Fruit fly (Drosophila melanogaster) Kc167 (cell line): ENCODE data around the gene CG31459.

Experiments
- Myc ChIP-seq: fragments of >200 bp; optimal IDR thresholded peaks from 2 replicates; lab custom pipeline; 2017; ENCODE audit warnings: missing external identifiers
- Sin3A ChIP-seq: fragments of >200 bp; optimal IDR thresholded peaks from 2 replicates; lab custom pipeline; 2018; ENCODE audit warnings: missing external identifiers
- h ChIP-seq: fragments of >200 bp; optimal IDR thresholded peaks from 3 replicates; lab custom pipeline; 2018; ENCODE audit warnings: missing external identifiers
- insv ChIP-seq: fragments of >200 bp; optimal IDR thresholded peaks from 3 replicates; lab custom pipeline; 2018; ENCODE audit warnings: missing external identifiers
- psq ChIP-seq: fragments of >200 bp; optimal IDR thresholded peaks from 2 replicates; lab custom pipeline; 2017; ENCODE audit warnings: missing external identifiers
- ttk ChIP-seq: sonication (Bioruptor generic); optimal IDR thresholded peaks from 2 replicates; lab custom pipeline; 2017; ENCODE audit warnings: missing external identifiers

CG31459 gene

DNA sequence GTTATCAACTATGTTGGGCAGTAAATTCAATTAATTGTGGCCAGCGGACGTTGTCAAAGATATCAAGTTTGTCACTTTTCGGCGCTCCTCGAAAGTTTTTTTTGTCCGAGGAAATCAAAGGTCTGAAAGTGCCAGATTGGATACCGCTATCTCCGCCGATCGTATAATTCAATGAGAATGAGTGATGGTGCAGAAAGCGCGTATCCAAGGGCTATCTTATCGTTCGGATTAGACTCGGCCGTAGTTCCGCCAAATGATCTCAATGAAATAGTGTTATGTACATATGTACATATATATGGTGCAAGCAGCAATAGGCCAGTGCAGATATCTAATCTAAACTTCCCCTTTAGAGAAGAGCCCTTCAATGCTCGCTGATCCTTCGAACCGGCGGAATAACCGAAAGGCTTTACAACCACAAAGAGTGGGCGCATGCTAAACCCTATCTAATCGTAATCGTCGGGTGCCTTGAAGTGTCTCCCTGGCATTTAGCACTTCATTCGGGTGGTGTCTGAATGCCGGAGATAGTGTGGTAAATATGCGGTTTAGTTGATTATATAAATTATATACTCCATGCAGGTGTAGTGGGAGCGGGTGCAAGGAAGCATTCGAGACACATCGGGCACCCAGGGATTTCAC, 32.6 kb downstream of the CG31459 start:
- TF ChIP-seq Myc: no peak
- TF ChIP-seq ttk (lab: Kevin White, UChicago): no peak
- TF ChIP-seq insv: no peak
- TF ChIP-seq Sin3A (lab: Kevin White, UChicago): no peak
- no peak for TF ChIP-seq h (lab: Kevin White, UChicago)
- TF ChIP-seq psq: no peak

DNA sequence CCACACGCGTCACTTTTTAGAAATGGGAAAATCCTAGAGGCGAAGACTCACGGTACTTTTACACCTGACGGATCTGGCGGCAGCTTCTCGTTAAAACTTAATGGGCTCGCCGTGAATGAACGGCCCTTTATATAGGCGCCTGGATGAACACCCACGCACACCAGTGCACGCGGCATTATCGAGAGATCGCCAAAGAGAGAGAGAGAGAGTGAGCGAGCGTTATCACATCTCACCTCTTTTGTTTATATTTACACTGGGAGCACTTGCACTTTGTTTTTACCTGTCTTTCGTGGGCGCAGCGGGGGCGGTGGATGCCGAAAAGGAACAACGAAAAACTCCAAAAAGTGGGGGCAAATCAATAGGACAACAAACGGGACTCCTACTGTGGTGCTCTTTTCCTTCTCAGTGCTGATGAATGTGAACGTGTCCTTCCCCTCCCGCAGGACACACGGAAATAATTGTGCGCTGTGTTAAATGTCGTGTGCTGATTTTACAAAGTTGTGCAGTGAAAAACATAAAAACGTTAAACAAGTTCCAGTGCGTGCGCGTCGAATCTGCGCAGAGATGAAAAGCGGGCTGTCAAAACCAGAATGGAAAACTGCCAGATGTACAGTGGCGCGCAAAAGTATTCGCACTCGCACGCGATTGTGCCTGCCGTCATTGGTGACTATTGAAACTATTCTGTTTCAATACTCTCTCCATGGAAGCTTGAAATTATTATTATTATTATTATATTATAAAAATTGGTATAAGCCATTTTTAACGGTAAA, 34.7 kb downstream of the CG31459 start, which contains the start of gene Mrp5:
Gene Mrp5, minus strand, starts transcription at position 561 of the 770 bp plus-strand sequence.
- TF ChIP-seq insv (no peak), ttk (lab: Kevin White, UChicago) (no peak), Myc (no peak)

DNA sequence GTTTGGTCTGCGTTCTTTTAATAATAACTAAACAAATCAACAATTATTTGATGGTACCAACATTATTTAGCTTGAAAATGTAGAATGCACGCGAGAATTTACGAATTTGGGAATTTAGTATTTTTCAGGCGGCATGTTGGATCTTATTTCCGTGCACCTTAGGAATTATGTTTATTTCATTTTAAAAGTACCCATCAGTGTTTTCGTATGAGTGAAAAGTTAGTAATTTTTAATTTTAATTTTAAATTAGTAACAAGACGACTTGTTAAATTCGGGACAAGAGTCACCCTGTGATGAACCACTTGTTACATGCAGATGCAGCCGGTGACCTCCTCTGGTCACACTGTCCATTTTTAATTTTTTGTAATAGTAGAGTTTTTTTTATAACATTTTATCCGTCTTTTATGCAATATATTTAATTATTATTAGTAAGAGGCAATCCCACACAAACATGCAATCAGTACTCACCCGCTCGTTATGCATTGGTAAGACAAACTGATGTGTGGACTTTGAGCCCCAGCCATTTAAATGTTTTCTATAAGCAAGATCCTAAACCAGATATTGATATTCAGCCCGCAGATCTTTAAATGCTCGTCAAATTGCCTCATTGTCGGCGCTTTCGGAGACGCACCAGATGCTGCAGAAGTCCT, 36.9 kb downstream of the CG31459 start, which contains the start of the genes CG17186 and Arc42:
Gene CG17186, minus strand, starts transcription at position 88 of the 650 bp plus-strand sequence.
Gene Arc42, plus strand, starts transcription at position 311 of the 650 bp plus-strand sequence.
- TF ChIP-seq Sin3A (lab: Kevin White, UChicago) (no peak), psq (no peak), h (lab: Kevin White, UChicago) (no peak), Myc (no peak), insv (no peak), ttk (lab: Kevin White, UChicago) (no peak)

DNA sequence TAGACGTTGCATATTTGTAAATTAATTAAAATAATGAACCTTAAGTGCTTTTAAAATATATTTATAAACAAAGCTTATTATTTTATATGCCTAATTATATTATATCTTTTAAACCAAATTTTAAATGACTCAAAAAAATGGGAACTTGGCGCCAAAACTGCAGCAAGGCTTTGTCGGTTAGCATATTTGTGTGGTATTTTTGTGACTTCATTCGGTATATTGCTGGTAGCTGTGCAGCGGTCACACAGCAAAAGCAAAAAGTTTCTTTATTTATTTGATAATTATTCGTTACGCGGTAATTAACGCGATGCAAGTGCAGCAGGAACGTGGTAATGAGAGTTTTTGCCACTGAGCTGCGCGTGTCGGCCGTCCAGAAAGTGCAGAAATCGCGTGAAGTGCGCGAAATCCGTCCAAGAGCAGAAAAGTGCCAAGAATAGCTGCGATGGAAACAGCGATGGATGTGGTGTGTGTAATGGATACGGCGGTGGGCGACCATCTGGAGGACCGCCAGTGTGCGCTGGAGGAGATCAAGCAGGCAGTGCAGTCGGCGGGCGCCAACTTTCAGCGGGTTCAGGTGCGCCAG, 38.9 kb downstream of the CG31459 start, which contains the start of gene Ask1:
Gene Ask1, plus strand, starts transcription at position 250 of the 583 bp plus-strand sequence.
- TF ChIP-seq ttk (lab: Kevin White, UChicago): no peak
- TF ChIP-seq Myc: no peak
- no peak for TF ChIP-seq Sin3A (lab: Kevin White, UChicago)
- TF ChIP-seq insv: no peak
- TF ChIP-seq psq: no peak
- no peak for TF ChIP-seq h (lab: Kevin White, UChicago)

DNA sequence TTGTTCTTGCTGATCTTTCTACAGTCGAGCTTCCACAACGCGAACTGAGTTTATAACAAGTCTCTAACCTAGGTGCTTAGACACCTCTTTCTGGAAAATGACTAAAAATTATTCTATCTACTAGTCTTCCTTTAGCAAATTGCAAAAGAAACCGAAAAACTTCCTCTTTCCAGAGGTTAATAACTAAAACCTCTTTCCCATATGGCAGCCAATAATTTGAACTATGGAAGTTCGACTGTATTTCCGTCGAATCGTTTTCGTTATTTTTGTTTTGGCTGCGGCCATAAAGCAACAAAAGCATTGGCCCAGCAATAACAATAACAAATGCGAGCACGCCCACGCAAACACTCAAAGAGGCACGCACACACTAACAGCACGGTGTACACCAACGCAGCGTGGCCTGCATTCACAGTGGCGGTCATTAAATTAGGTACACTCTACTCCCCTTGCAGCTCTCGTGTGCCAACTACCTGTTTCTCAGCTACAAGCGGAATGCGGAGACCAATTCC, 39.8 kb downstream of the CG31459 start:
- no peak for TF ChIP-seq Sin3A (lab: Kevin White, UChicago)
- no peak for TF ChIP-seq Myc
- no peak for TF ChIP-seq insv
- no peak for TF ChIP-seq ttk (lab: Kevin White, UChicago)
- TF ChIP-seq psq: no peak
- TF ChIP-seq h (lab: Kevin White, UChicago): no peak

DNA sequence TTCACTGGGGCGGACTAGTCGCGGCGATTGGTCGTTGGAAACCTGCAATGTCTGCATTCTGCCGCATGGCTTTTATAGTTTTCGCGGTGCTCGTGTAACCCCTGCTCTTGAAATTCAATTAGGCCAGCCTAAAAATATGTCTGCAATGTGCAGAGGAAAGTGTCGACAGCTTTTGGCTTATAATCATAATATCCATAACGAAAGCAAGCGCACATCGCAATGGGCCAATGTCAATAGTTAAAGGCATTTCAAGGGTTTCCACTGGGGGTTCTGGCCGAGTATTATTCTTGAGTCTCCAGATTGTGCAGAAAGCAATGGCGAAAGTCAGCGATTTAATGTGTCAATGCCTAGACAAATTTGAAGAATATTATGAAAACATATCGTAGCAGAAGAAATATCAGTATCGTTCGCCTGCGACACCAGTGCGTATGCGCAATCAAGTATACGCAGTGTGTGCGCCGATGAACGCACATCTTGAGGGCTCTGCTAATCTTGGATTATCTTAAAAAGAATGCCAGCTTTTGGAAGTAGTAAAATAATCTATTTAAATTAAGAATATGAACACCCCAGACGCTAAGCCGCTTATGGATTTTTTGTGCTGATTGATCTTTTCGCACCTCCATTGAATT, 47.6 kb downstream of the CG31459 start, which contains the start of gene ninaE:
Gene ninaE, minus strand, starts transcription at position 51 of the 629 bp plus-strand sequence.
- no peak for TF ChIP-seq psq
- TF ChIP-seq Myc: no peak
- no peak for TF ChIP-seq ttk (lab: Kevin White, UChicago)
- TF ChIP-seq h (lab: Kevin White, UChicago): no peak
- TF ChIP-seq insv: no peak
- no peak for TF ChIP-seq Sin3A (lab: Kevin White, UChicago)

DNA sequence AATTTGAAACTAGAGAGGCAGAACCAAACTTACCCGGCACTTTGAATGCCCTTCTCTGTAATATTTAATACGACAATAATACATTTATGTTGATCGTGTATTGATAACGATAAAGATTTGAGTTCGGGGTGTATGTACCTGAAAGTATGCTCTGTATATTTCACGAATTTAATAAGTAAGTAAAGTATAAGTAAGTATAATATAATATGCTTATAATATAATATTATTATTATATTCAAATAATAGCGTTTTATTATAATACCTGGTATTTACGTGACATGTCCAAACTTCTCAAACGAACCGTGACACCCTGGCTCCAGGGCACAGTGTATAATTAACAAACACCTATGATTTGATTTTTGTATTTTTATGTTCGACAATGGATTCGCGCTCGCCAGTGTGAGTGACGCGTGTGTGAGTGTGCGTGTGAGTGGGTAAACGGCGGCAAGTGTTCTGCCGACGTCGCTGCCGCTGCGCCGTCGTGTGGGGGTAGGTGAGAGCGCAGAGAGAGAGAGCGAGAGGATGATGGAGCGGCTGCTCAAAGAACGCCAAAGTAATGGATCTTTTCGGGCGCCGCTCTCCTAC, 49.0 kb downstream of the CG31459 start:
- TF ChIP-seq insv (no peak), Sin3A (lab: Kevin White, UChicago) (no peak), Myc (no peak), psq (no peak), ttk (lab: Kevin White, UChicago) (no peak), h (lab: Kevin White, UChicago) (no peak)

DNA sequence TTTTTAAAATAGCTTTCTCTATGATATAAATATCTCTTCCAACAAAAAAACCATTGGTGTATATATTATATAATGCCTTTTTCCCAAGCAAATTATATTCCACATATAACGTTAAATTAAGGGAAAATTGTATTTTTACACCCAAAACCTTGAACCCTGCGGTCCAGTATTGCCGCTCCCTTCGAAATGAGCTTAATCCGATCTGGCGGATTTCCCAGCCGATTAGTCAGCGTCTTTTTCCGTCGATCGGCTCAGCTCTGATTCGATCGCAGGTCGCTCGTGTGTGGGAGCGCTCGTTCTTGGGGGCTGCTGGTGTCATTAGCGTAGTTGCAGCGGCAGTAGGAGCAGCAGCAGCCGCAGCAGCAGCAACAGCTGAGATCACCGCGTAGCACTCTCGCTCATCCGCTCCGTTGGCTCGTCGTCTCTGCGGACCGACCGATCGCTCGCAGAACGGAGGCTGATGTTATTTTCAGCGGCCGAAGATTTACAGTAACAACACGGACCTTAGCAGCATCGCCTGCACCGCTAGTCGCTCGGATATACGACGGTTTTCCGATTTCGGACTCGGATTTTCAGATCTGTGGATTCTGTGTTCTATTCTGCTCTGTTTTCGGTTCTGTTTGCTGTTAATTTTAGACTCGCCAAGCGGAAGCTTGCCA, 49.8 kb downstream of the CG31459 start, which contains the start of gene CG4733:
Gene CG4733, plus strand, starts transcription at position 350 of the 659 bp plus-strand sequence.
- no peak for TF ChIP-seq psq
- TF ChIP-seq Sin3A (lab: Kevin White, UChicago): no peak
- no peak for TF ChIP-seq Myc
- TF ChIP-seq h (lab: Kevin White, UChicago): no peak
- TF ChIP-seq ttk (lab: Kevin White, UChicago): no peak
- TF ChIP-seq insv: no peak

DNA sequence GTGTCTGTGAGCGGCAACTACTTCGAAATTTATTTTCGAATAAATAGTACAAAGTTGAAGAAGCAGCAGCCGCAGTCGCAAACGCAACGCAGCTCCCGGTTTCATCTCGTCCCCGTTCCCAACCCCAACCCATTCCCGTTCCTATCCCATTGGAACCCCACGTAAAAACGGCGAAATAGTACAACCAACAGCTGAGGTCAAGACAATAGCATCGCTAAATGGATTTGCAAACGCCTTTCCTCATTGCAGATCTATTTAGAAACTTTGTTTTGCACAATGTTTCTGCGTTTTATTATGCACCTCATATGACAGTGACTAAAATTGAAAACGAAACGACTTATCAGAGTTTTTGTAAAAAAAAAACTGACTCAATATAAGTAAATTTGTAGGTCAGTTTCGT, 50.7 kb downstream of the CG31459 start:
- no peak for TF ChIP-seq psq
- TF ChIP-seq Myc: no peak
- no peak for TF ChIP-seq insv
- no peak for TF ChIP-seq ttk (lab: Kevin White, UChicago)
- TF ChIP-seq h (lab: Kevin White, UChicago): no peak
- TF ChIP-seq Sin3A (lab: Kevin White, UChicago): no peak
